Fruit fly (Drosophila melanogaster): ENCODE measurements around the gene rut.

- TF ChIP-seq fkh (GFP tag; optimal IDR thresholded peaks at IDR 0.05) (no peak), CG10669 (GFP tag; optimal IDR thresholded peaks at IDR 0.05) (no peak), Lpt (GFP tag; optimal IDR thresholded peaks at IDR 0.05) (no peak), vri (GFP tag; optimal IDR thresholded peaks at IDR 0.05) (no peak), CG32006 (GFP tag; optimal IDR thresholded peaks at IDR 0.05) (no peak), Gug (GFP tag; IDR thresholded peaks at IDR 0.05) (no peak), CG11762 (GFP tag; optimal IDR thresholded peaks at IDR 0.05; ENCODE audit: insufficient read depth) (no peak), CG6163 (GFP tag; IDR thresholded peaks at IDR 0.05) (no peak), CG7368 (GFP tag; optimal IDR thresholded peaks at IDR 0.05) (no peak), salr (GFP tag; optimal IDR thresholded peaks at IDR 0.05) (no peak), Smox (GFP tag; optimal IDR thresholded peaks at IDR 0.05) (no peak), topi (GFP tag; optimal IDR thresholded peaks at IDR 0.05) (no peak), net (GFP tag; optimal IDR thresholded peaks at IDR 0.05) (no peak), Eip93F (GFP tag; optimal IDR thresholded peaks at IDR 0.05) (no peak)
Measured at dm6 chrX:14827643-14828042, 1.8 kb upstream of the rut start.

All from whole organism, prepupa.